Fruit fly (Drosophila melanogaster) whole organism, wandering third instar larva: ENCODE data around the gene croc.
A peak's percentile ranks its signal among the peaks of the same experiment; 100 is the strongest.

Experiments used
- pan ChIP-seq: fragments of >200 bp; optimal IDR thresholded peaks from 2 replicates; lab custom pipeline; 2017
- psq ChIP-seq: fragments of 200-800 bp; sonication (Bioruptor generic); optimal IDR thresholded peaks from 3 replicates; lab custom pipeline; 2017; ENCODE audit warnings: missing biosample characterization, mild to moderate bottlenecking, missing genetic modification characterization, moderate library complexity
- rgr ChIP-seq: fragments of 200-800 bp; sonication (Bioruptor generic); optimal IDR thresholded peaks from 3 replicates; lab custom pipeline; 2016; ENCODE audit warnings: missing biosample characterization, mild to moderate bottlenecking, missing genetic modification characterization
- usp ChIP-seq: fragments of >200 bp; optimal IDR thresholded peaks from 2 replicates; lab custom pipeline; 2017; ENCODE audit warnings: missing biosample characterization, missing genetic modification characterization

dm6 chr3L:21523059-21523836, 47.0 kb upstream of the croc start, which contains the start of gene CG7611:
- TF ChIP-seq psq: peak; percentile 6
- TF ChIP-seq pan (lab: Kevin White, UChicago): no peak
- no peak for TF ChIP-seq usp (GFP tag; lab: Kevin White, UChicago)
- TF ChIP-seq rgr (GFP tag; lab: Kevin White, UChicago): no peak
